Worm (Caenorhabditis elegans): Measurements from ENCODE around the gene nlp-82.

- TF ChIP-seq nhr-76 (tag; optimal IDR thresholded peaks at IDR 0.05), result no peak
- no peak for TF ChIP-seq ceh-82 (tag; optimal IDR thresholded peaks at IDR 0.05)
- no peak for TF ChIP-seq fkh-10 (GFP tag; optimal IDR thresholded peaks at IDR 0.05)
- TF ChIP-seq ama-1 (optimal IDR thresholded peaks at IDR 0.05), result no peak
- TF ChIP-seq unc-39 (tag; optimal IDR thresholded peaks at IDR 0.05), result no peak
Measured at ce11 chrII:9258566-9258965, 4.5 kb upstream of the nlp-82 start.

Measured in whole organism, L4 larva.